Worm (Caenorhabditis elegans) whole organism, young adult: ENCODE results near the gene sdpn-1.

Experiments
- B0019.2 ChIP-seq: fragments of 200-800 bp; sonication (Bioruptor generic); conservative IDR thresholded peaks from 2 replicates; pipeline ENCODE4 v1.3.6; 2022; ENCODE audit warnings: missing genetic modification reagents, missing genetic modification characterization, missing compliant biosample characterization
- B0035.1 ChIP-seq: sonication (generic microtip); optimal IDR thresholded peaks from 2 replicates; lab custom pipeline; 2016; ENCODE audit warnings: missing genetic modification characterization, mild to moderate bottlenecking, missing compliant biosample characterization, missing genotype, missing genetic modification reagents
- D2030.7 ChIP-seq: fragments of 200-800 bp; sonication (Bioruptor generic); IDR thresholded peaks from 2 replicates; pipeline ENCODE4 v1.3.6; 2022; ENCODE audit warnings: missing genetic modification reagents, missing genetic modification characterization, missing compliant biosample characterization
- F39B2.1 ChIP-seq: fragments of 200-800 bp; sonication (Bioruptor generic); IDR thresholded peaks from 2 replicates; pipeline ENCODE4 v1.3.6; 2022; ENCODE audit warnings: missing genetic modification reagents, missing genetic modification characterization, missing compliant biosample characterization
- F55B11.4 ChIP-seq: sonication (generic microtip); optimal IDR thresholded peaks from 2 replicates; lab custom pipeline; 2016; ENCODE audit warnings: missing compliant biosample characterization, missing genetic modification characterization, borderline replicate concordance; ENCODE audit not compliant: insufficient read depth
- T07F8.4 ChIP-seq: sonication (generic microtip); optimal IDR thresholded peaks from 2 replicates; lab custom pipeline; 2016; ENCODE audit warnings: mild to moderate bottlenecking, missing genetic modification characterization, moderate library complexity, missing compliant biosample characterization
- T26A5.8 ChIP-seq: sonication (generic microtip); optimal IDR thresholded peaks from 2 replicates; lab custom pipeline; 2016; ENCODE audit warnings: missing genetic modification characterization, missing compliant biosample characterization
- Y53G8AR.9 ChIP-seq: fragments of 200-800 bp; sonication (Bioruptor generic); conservative IDR thresholded peaks from 2 replicates; pipeline ENCODE4 v1.3.6; 2022; ENCODE audit warnings: missing genetic modification reagents, missing genetic modification characterization, missing compliant biosample characterization
- Y56A3A.18 ChIP-seq: fragments of 200-800 bp; sonication (Bioruptor generic); IDR thresholded peaks from 2 replicates; pipeline ENCODE4 v1.3.6; 2022; ENCODE audit warnings: missing genetic modification reagents, missing genetic modification characterization, missing compliant biosample characterization
- Y67H2A.10 ChIP-seq: fragments of 200-800 bp; sonication (Bioruptor generic); conservative IDR thresholded peaks from 2 replicates; pipeline ENCODE4 v1.3.6; 2022; ENCODE audit warnings: missing genetic modification reagents, missing genetic modification characterization, missing compliant biosample characterization
- Y95B8A.8 ChIP-seq: fragments of 200-800 bp; sonication (Bioruptor generic); IDR thresholded peaks from 2 replicates; pipeline ENCODE4 v1.3.6; 2022; ENCODE audit warnings: missing genetic modification reagents, missing genetic modification characterization, missing compliant biosample characterization
- aptf-2 ChIP-seq: fragments of 200-800 bp; sonication (Bioruptor generic); conservative IDR thresholded peaks from 2 replicates; pipeline ENCODE4 v1.3.6; 2022; ENCODE audit warnings: missing genetic modification reagents, missing genetic modification characterization, missing compliant biosample characterization
- aptf-3 ChIP-seq: fragments of 200-800 bp; sonication (Bioruptor generic); IDR thresholded peaks from 2 replicates; pipeline ENCODE4 v1.3.6; 2022; ENCODE audit warnings: missing genetic modification characterization, missing compliant biosample characterization
- atf-7 ChIP-seq: sonication (generic microtip); optimal IDR thresholded peaks from 2 replicates; lab custom pipeline; 2017; ENCODE audit warnings: mild to moderate bottlenecking, missing genetic modification characterization, missing compliant biosample characterization
- attf-5 ChIP-seq: fragments of 200-800 bp; sonication (Bioruptor generic); optimal IDR thresholded peaks from 2 replicates; lab custom pipeline; 2018; ENCODE audit warnings: mild to moderate bottlenecking, missing genetic modification characterization, missing compliant biosample characterization
- attf-6 ChIP-seq: fragments of 200-800 bp; sonication (Bioruptor generic); IDR thresholded peaks from 2 replicates; pipeline ENCODE4 v1.3.6; 2022; ENCODE audit warnings: missing genetic modification reagents, missing genetic modification characterization, missing compliant biosample characterization
- bed-1 ChIP-seq: fragments of 200-800 bp; sonication (Bioruptor generic); IDR thresholded peaks from 2 replicates; pipeline ENCODE4 v1.3.6; 2022; ENCODE audit warnings: missing genetic modification reagents, missing genetic modification characterization, missing compliant biosample characterization
- ceh-27 ChIP-seq: fragments of 200-800 bp; sonication (Bioruptor generic); optimal IDR thresholded peaks from 2 replicates; lab custom pipeline; 2018; ENCODE audit warnings: mild to moderate bottlenecking, missing genetic modification characterization, moderate library complexity, missing compliant biosample characterization
- ceh-91 ChIP-seq: fragments of 200-800 bp; sonication (Bioruptor generic); IDR thresholded peaks from 2 replicates; pipeline ENCODE4 v1.3.6; 2022; ENCODE audit warnings: missing genetic modification reagents, missing genetic modification characterization, missing compliant biosample characterization
- chd-7 ChIP-seq: sonication (generic microtip); optimal IDR thresholded peaks from 2 replicates; lab custom pipeline; 2016; ENCODE audit warnings: mild to moderate bottlenecking, missing genetic modification characterization, moderate library complexity, missing compliant biosample characterization
- die-1 ChIP-seq: sonication (generic microtip); optimal IDR thresholded peaks from 2 replicates; lab custom pipeline; 2016; ENCODE audit warnings: missing genotype, mild to moderate bottlenecking, missing genetic modification characterization, missing compliant biosample characterization
- dpl-1 ChIP-seq: fragments of 150-350 bp; optimal IDR thresholded peaks from 2 replicates; lab custom pipeline; 2014; ENCODE audit warnings: missing biosample characterization, missing genetic modification reagents, missing genetic modification characterization
- efl-1 ChIP-seq: fragments of 150-350 bp; optimal IDR thresholded peaks from 2 replicates; lab custom pipeline; 2014; ENCODE audit warnings: missing biosample characterization, missing genetic modification reagents, missing genetic modification characterization
- egl-18 ChIP-seq: fragments of 200-800 bp; sonication (Bioruptor generic); IDR thresholded peaks from 2 replicates; pipeline ENCODE4 v1.3.6; 2022; ENCODE audit warnings: missing genetic modification reagents, missing genetic modification characterization, missing compliant biosample characterization
- egl-44 ChIP-seq: fragments of 200-800 bp; sonication (Bioruptor generic); IDR thresholded peaks from 2 replicates; pipeline ENCODE4 v1.3.6; 2022; ENCODE audit warnings: missing genetic modification reagents, missing genetic modification characterization, missing compliant biosample characterization
- ets-4 ChIP-seq: fragments of 200-800 bp; sonication (Bioruptor generic); optimal IDR thresholded peaks from 2 replicates; lab custom pipeline; 2018; ENCODE audit warnings: mild to moderate bottlenecking, missing genetic modification characterization, missing compliant biosample characterization
- him-1 ChIP-seq: sonication (generic microtip); optimal IDR thresholded peaks from 2 replicates; lab custom pipeline; 2016; ENCODE audit warnings: missing genotype, missing genetic modification reagents, missing genetic modification characterization, missing compliant biosample characterization
- hlh-26 ChIP-seq: fragments of 200-800 bp; sonication (Bioruptor generic); conservative IDR thresholded peaks from 2 replicates; pipeline ENCODE4 v1.3.6; 2022; ENCODE audit warnings: missing genetic modification reagents, missing genetic modification characterization, missing compliant biosample characterization
- hmg-1.2 ChIP-seq: fragments of 200-800 bp; sonication (Bioruptor generic); IDR thresholded peaks from 2 replicates; pipeline ENCODE4 v1.3.6; 2022; ENCODE audit warnings: missing genetic modification reagents, missing genetic modification characterization, missing compliant biosample characterization
- hrde-1 ChIP-seq: sonication (generic microtip); optimal IDR thresholded peaks from 2 replicates; lab custom pipeline; 2016; ENCODE audit warnings: missing genetic modification characterization, mild to moderate bottlenecking, missing compliant biosample characterization, moderate library complexity, missing genotype, missing genetic modification reagents, borderline replicate concordance
- lir-1 ChIP-seq: fragments of 200-800 bp; sonication (Bioruptor generic); conservative IDR thresholded peaks from 2 replicates; pipeline ENCODE4 v1.3.6; 2022; ENCODE audit warnings: missing genetic modification reagents, missing genetic modification characterization, missing compliant biosample characterization
- lsy-27 ChIP-seq: sonication (generic microtip); optimal IDR thresholded peaks from 2 replicates; lab custom pipeline; 2017; ENCODE audit warnings: missing genetic modification characterization, mild to moderate bottlenecking, missing compliant biosample characterization, antibody characterized with exemption, missing genotype, borderline replicate concordance; ENCODE audit not compliant: insufficient read depth
- madf-10 ChIP-seq: sonication (generic microtip); optimal IDR thresholded peaks from 2 replicates; lab custom pipeline; 2016; ENCODE audit warnings: mild to moderate bottlenecking, missing genetic modification characterization, missing compliant biosample characterization
- madf-8 ChIP-seq: fragments of 200-800 bp; sonication (Bioruptor generic); conservative IDR thresholded peaks from 2 replicates; pipeline ENCODE4 v1.3.6; 2022; ENCODE audit warnings: missing genetic modification reagents, missing genetic modification characterization, missing compliant biosample characterization
- mcd-1 ChIP-seq: fragments of 200-800 bp; sonication (Bioruptor generic); IDR thresholded peaks from 2 replicates; pipeline ENCODE4 v1.3.6; 2022; ENCODE audit warnings: missing genetic modification reagents, missing genetic modification characterization, missing compliant biosample characterization
- mel-28 ChIP-seq: sonication (generic microtip); optimal IDR thresholded peaks from 2 replicates; lab custom pipeline; 2016; ENCODE audit warnings: borderline replicate concordance, mild to moderate bottlenecking, missing genetic modification characterization, missing compliant biosample characterization
- mxl-1 ChIP-seq: sonication (generic microtip); optimal IDR thresholded peaks from 2 replicates; lab custom pipeline; 2016; ENCODE audit warnings: missing genetic modification characterization, missing compliant biosample characterization
- nfya-1 ChIP-seq: sonication (generic microtip); optimal IDR thresholded peaks from 2 replicates; lab custom pipeline; 2017; ENCODE audit warnings: antibody characterized with exemption, missing compliant biosample characterization, missing genetic modification characterization, borderline replicate concordance; ENCODE audit not compliant: insufficient read depth
- nfya-2 ChIP-seq: fragments of 200-800 bp; sonication (Bioruptor generic); IDR thresholded peaks from 2 replicates; pipeline ENCODE4 v1.3.6; 2022; ENCODE audit warnings: missing genetic modification reagents, missing genetic modification characterization, missing compliant biosample characterization
- nhr-80 ChIP-seq: sonication (generic microtip); optimal IDR thresholded peaks from 2 replicates; lab custom pipeline; 2016; ENCODE audit warnings: missing genetic modification characterization, missing compliant biosample characterization
- rcor-1 ChIP-seq: fragments of 200-800 bp; sonication (Bioruptor generic); IDR thresholded peaks from 2 replicates; pipeline ENCODE4 v1.3.6; 2022; ENCODE audit warnings: missing genetic modification reagents, missing genetic modification characterization, missing compliant biosample characterization
- repo-1 ChIP-seq: sonication (generic microtip); optimal IDR thresholded peaks from 2 replicates; lab custom pipeline; 2017; ENCODE audit warnings: mild to moderate bottlenecking, missing genetic modification characterization, missing compliant biosample characterization
- rpc-1 ChIP-seq, 2 experiments: fragments of 150-350 bp in 1 of 2; sonication (generic microtip) in 1 of 2; optimal IDR thresholded peaks; 2 replicates each; lab custom pipeline; 2014 to 2018; ENCODE audit warnings: missing biosample characterization in 1 of 2, missing genetic modification characterization in 1 of 2, missing genetic modification reagents in 1 of 2, missing genotype in 1 of 2
- snpc-4 ChIP-seq, 5 experiments: fragments of 150-350 bp in 1 of 5; sonication (generic microtip) in 4 of 5; optimal IDR thresholded peaks; 2 replicates each; lab custom pipeline; 2014 to 2018; ENCODE audit warnings: missing genetic modification characterization in 5 of 5, missing biosample characterization in 3 of 5, antibody characterized with exemption in 2 of 5, mild to moderate bottlenecking in 2 of 5, missing compliant biosample characterization in 2 of 5, missing genotype in 2 of 5, moderate library complexity in 2 of 5, missing genetic modification reagents in 1 of 5
- zfh-2 ChIP-seq: fragments of 200-800 bp; sonication (Bioruptor generic); conservative IDR thresholded peaks from 2 replicates; pipeline ENCODE4 v1.3.6; 2022; ENCODE audit warnings: missing genetic modification reagents, missing genetic modification characterization, missing compliant biosample characterization
- ztf-22 ChIP-seq: fragments of 200-800 bp; sonication (Bioruptor generic); optimal IDR thresholded peaks from 2 replicates; lab custom pipeline; 2018; ENCODE audit warnings: mild to moderate bottlenecking, missing genetic modification characterization, moderate library complexity, missing compliant biosample characterization
- ztf-26 ChIP-seq: sonication (generic microtip); optimal IDR thresholded peaks from 2 replicates; lab custom pipeline; 2017; ENCODE audit warnings: missing genetic modification characterization, missing compliant biosample characterization

Gene sdpn-1

ce11 chrX:7962056-7962485, 36.0 kb downstream of the sdpn-1 start:
- TF ChIP-seq nhr-80 (peak; percentile 100), repo-1 (no peak), Y53G8AR.9 (GFP tag; lab: Robert Waterston, UW) (no peak), attf-5 (GFP tag; lab: Kevin White, UChicago) (peak; percentile 71), mcd-1 (GFP tag; lab: Robert Waterston, UW) (no peak), Y67H2A.10 (GFP tag; lab: Robert Waterston, UW) (no peak), hlh-26 (no peak), nfya-2 (GFP tag; lab: Robert Waterston, UW) (no peak), T26A5.8 (tag; lab: Kevin White, UChicago) (no peak), efl-1 (GFP tag; lab: Kevin White, UChicago) (no peak), B0019.2 (no peak), Y56A3A.18 (0 out of 2 replicates have a peak, but pooled peaks have one; percentile 46), F39B2.1 (no peak), mel-28 (no peak), madf-10 (tag; lab: Kevin White, UChicago) (peak; percentile 19), mxl-1 (tag; lab: Kevin White, UChicago) (no peak), hrde-1 (tag; lab: Kevin White, UChicago) (no peak), egl-18 (GFP tag; lab: Robert Waterston, UW) (no peak), rpc-1 (optimal IDR thresholded peaks at IDR 0.05; lab: Kevin White, UChicago) (no peak), rpc-1 (tag; optimal IDR thresholded peaks at IDR 0.05; lab: Kevin White, UChicago) (no peak), aptf-3 (GFP tag; lab: Robert Waterston, UW) (no peak), rcor-1 (GFP tag; lab: Robert Waterston, UW) (0 out of 2 replicates have a peak, but pooled peaks have one; percentile 16), T07F8.4 (tag; lab: Kevin White, UChicago) (no peak), madf-8 (GFP tag; lab: Robert Waterston, UW) (no peak), ets-4 (GFP tag; lab: Kevin White, UChicago) (peak; percentile 98), die-1 (tag; lab: Kevin White, UChicago) (no peak), chd-7 (tag; lab: Kevin White, UChicago) (peak; percentile 34), egl-44 (0 out of 2 replicates have a peak, but pooled peaks have one; percentile 40), D2030.7 (GFP tag; lab: Robert Waterston, UW) (no peak), ztf-22 (GFP tag; lab: Kevin White, UChicago) (peak; percentile 86), aptf-2 (no peak), ceh-91 (no peak), ceh-27 (no peak), dpl-1 (GFP tag; lab: Kevin White, UChicago) (no peak), atf-7 (tag; lab: Kevin White, UChicago) (peak; percentile 75), nfya-1 (no peak), lsy-27 (tag; lab: Kevin White, UChicago) (no peak), bed-1 (GFP tag; lab: Robert Waterston, UW) (no peak), attf-6 (GFP tag; lab: Robert Waterston, UW) (no peak), B0035.1 (tag; lab: Kevin White, UChicago) (no peak), snpc-4 (GFP tag; optimal IDR thresholded peaks at IDR 0.05; lab: Kevin White, UChicago) (no peak), snpc-4 (tag; optimal IDR thresholded peaks at IDR 0.05; lab: Kevin White, UChicago) (peak in 1 of 4 experiments; percentile 33), zfh-2 (GFP tag; lab: Robert Waterston, UW) (peak; percentile 64; the same call in 1 of the 2 replicates), ztf-26 (tag; lab: Kevin White, UChicago) (peak; percentile 32), Y95B8A.8 (no peak), hmg-1.2 (peak; percentile 72), lir-1 (GFP tag; lab: Robert Waterston, UW) (no peak), him-1 (tag; lab: Kevin White, UChicago) (no peak), F55B11.4 (tag; lab: Kevin White, UChicago) (no peak)
